Fruit fly (Drosophila melanogaster): ENCODE results near the gene Rpt3.

Gene Rpt3

DNA sequence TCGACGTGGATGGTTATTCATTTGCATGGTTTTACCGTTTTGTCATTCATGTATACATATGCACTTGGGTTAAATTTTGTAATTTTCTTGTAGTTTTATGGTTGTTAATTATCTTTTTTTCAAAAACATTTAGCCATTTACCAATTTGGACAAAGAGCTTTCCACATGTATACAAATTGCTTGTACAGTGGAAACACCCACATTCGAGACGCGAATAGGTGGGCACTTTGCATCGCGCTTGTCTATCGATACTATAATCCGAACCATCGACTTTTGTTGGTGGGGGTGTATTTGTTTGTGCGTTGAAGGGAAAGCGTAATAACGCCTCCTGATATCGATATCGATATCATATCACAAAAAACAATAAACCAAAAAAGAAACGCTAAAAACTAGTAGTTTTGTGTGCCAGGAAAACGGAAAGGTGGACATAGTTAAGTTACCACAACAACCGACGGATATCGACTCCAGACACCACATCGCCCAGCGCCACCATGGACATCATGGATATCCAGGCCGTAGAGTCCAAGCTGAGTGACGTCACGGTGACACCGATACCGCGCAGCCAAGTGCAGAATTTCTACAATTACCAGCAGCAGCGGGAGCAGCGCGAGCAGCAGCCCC is 12.8 kb downstream of the Rpt3 start, which contains the start of gene CDK2AP1 (continued):
- no peak for TF ChIP-seq CG8478 (optimal IDR thresholded peaks at IDR 0.05)
- no peak for TF ChIP-seq gro (GFP tag; optimal IDR thresholded peaks at IDR 0.05)
- TF ChIP-seq gcm (GFP tag; optimal IDR thresholded peaks at IDR 0.05), result no peak
- TF ChIP-seq B-H2 (GFP tag; optimal IDR thresholded peaks at IDR 0.05), result peak; percentile 11
- TF ChIP-seq YL-1 (GFP tag; optimal IDR thresholded peaks at IDR 0.05), result peak; percentile 14
- TF ChIP-seq grn (GFP tag; optimal IDR thresholded peaks at IDR 0.05), result no peak
- TF ChIP-seq CG16813 (GFP tag; IDR thresholded peaks at IDR 0.05; ENCODE audit: partially characterized antibody), result peak; percentile 77
- no peak for TF ChIP-seq CG17385 (GFP tag; optimal IDR thresholded peaks at IDR 0.05)
- no peak for TF ChIP-seq Hey (tag; optimal IDR thresholded peaks at IDR 0.05)
- TF ChIP-seq inv (GFP tag; IDR thresholded peaks at IDR 0.05; ENCODE audit: partially characterized antibody), result peak; percentile 58
- TF ChIP-seq Blimp-1 (GFP tag; optimal IDR thresholded peaks at IDR 0.05), result peak; percentile 8
- no peak for TF ChIP-seq wdn (GFP tag; IDR thresholded peaks at IDR 0.05)
- no peak for TF ChIP-seq BtbVII (GFP tag; optimal IDR thresholded peaks at IDR 0.05)
- TF ChIP-seq Dfd (GFP tag; optimal IDR thresholded peaks at IDR 0.05), result peak in 1 of 2 experiments; percentile 55
- peak; percentile 54 for TF ChIP-seq CG4617 (GFP tag; optimal IDR thresholded peaks at IDR 0.05; ENCODE audit: borderline replicate concordance)
- peak; percentile 98 for TF ChIP-seq CG7357 (GFP tag; IDR thresholded peaks at IDR 0.05)
- no peak for TF ChIP-seq HLHmδ (GFP tag; optimal IDR thresholded peaks at IDR 0.05)
- TF ChIP-seq maf-S (GFP tag; optimal IDR thresholded peaks at IDR 0.05), result peak; percentile 10
- TF ChIP-seq vfl (GFP tag; optimal IDR thresholded peaks at IDR 0.05), result no peak
- no peak for TF ChIP-seq eyg (GFP tag; optimal IDR thresholded peaks at IDR 0.05)
- no peak for TF ChIP-seq CG33557 (GFP tag; optimal IDR thresholded peaks at IDR 0.05)
- TF ChIP-seq tx (GFP tag; optimal IDR thresholded peaks at IDR 0.05), result peak; percentile 3
- TF ChIP-seq org-1 (GFP tag; optimal IDR thresholded peaks at IDR 0.05), result no peak
- TF ChIP-seq Asciz (GFP tag; optimal IDR thresholded peaks at IDR 0.05), result no peak
- peak; percentile 57; the same call in 1 of the 4 replicates for TF ChIP-seq chinmo (GFP tag; IDR thresholded peaks at IDR 0.05; ENCODE audit: partially characterized antibody)
- no peak for TF ChIP-seq Dip2 (GFP tag; IDR thresholded peaks at IDR 0.05)
- TF ChIP-seq sd (tag; optimal IDR thresholded peaks at IDR 0.05), result no peak
- TF ChIP-seq Sin3A (optimal IDR thresholded peaks at IDR 0.05), result peak; percentile 19
- TF ChIP-seq nerfin-1 (tag; optimal IDR thresholded peaks at IDR 0.05), result peak; percentile 10
- peak; percentile 13 for TF ChIP-seq CHES-1-like (GFP tag; optimal IDR thresholded peaks at IDR 0.05)
- TF ChIP-seq CG11398 (GFP tag; optimal IDR thresholded peaks at IDR 0.05), result peak; percentile 4
- TF ChIP-seq CG3995 (GFP tag; optimal IDR thresholded peaks at IDR 0.05), result peak; percentile 33
- TF ChIP-seq tin (GFP tag; optimal IDR thresholded peaks at IDR 0.05), result peak; percentile 27
- TF ChIP-seq jumu (GFP tag; optimal IDR thresholded peaks at IDR 0.05), result peak; percentile 48
- TF ChIP-seq Camta (GFP tag; optimal IDR thresholded peaks at IDR 0.05), result no peak
- TF ChIP-seq Ssrp (tag; optimal IDR thresholded peaks at IDR 0.05), result no peak
- no peak for TF ChIP-seq CG4820 (GFP tag; optimal IDR thresholded peaks at IDR 0.05)
- no peak for TF ChIP-seq bigmax (GFP tag; optimal IDR thresholded peaks at IDR 0.05)
- peak; percentile 75 for TF ChIP-seq CG13287 (GFP tag; IDR thresholded peaks at IDR 0.05; ENCODE audit: partially characterized antibody)
- no peak for TF ChIP-seq Kr (GFP tag; optimal IDR thresholded peaks at IDR 0.05)
- TF ChIP-seq slou (GFP tag; optimal IDR thresholded peaks at IDR 0.05), result no peak
- TF ChIP-seq ken (GFP tag; IDR thresholded peaks at IDR 0.05), result 0 out of 3 replicates have a peak, but pooled peaks have one; percentile 10
- TF ChIP-seq CG15269 (tag; optimal IDR thresholded peaks at IDR 0.05), result peak; percentile 24
- TF ChIP-seq CG10209 (GFP tag; optimal IDR thresholded peaks at IDR 0.05), result no peak
- no peak for TF ChIP-seq trh (GFP tag; optimal IDR thresholded peaks at IDR 0.05)
- no peak for TF ChIP-seq ATbp (GFP tag; optimal IDR thresholded peaks at IDR 0.05)
- peak; percentile 1 for TF ChIP-seq CG9609 (GFP tag; optimal IDR thresholded peaks at IDR 0.05)
- TF ChIP-seq CG34224 (GFP tag; IDR thresholded peaks at IDR 0.05; ENCODE audit: partially characterized antibody), result peak; percentile 67
- TF ChIP-seq CG31224 (GFP tag; IDR thresholded peaks at IDR 0.05), result no peak
- no peak for TF ChIP-seq CG31441 (GFP tag; IDR thresholded peaks at IDR 0.05)
- no peak for TF ChIP-seq CG33213 (GFP tag; optimal IDR thresholded peaks at IDR 0.05)
